Worm (Caenorhabditis elegans) whole organism, midembryonic: ENCODE measurements around the gene F53B1.9.

Experiments
- cog-1 ChIP-seq: sonication (generic microtip); optimal IDR thresholded peaks from 2 replicates; lab custom pipeline; 2016; ENCODE audit warnings: missing genetic modification characterization, missing compliant biosample characterization
- flt-1 ChIP-seq: fragments of 200-800 bp; sonication (Bioruptor generic); IDR thresholded peaks from 2 replicates; pipeline ENCODE4 v1.3.6; 2022; ENCODE audit warnings: missing genetic modification characterization, missing compliant biosample characterization
- klf-2 ChIP-seq: fragments of 200-800 bp; sonication (Bioruptor generic); conservative IDR thresholded peaks from 2 replicates; pipeline ENCODE4 v1.3.6; 2022; ENCODE audit warnings: missing genetic modification reagents, missing genetic modification characterization, missing compliant biosample characterization
- med-1 ChIP-seq: sonication (generic microtip); optimal IDR thresholded peaks from 2 replicates; lab custom pipeline; 2017; ENCODE audit warnings: missing genetic modification characterization, mild to moderate bottlenecking, missing compliant biosample characterization, antibody characterized with exemption, missing genetic modification reagents; ENCODE audit not compliant: insufficient read depth
- ref-1 ChIP-seq: fragments of 200-800 bp; sonication (Bioruptor generic); conservative IDR thresholded peaks from 2 replicates; pipeline ENCODE4 v1.3.6; 2022; ENCODE audit warnings: missing genetic modification reagents, missing genetic modification characterization, missing compliant biosample characterization
- ztf-29 ChIP-seq: fragments of 200-800 bp; sonication (Bioruptor generic); IDR thresholded peaks from 2 replicates; pipeline ENCODE4 v1.3.6; 2022; ENCODE audit warnings: missing genetic modification reagents, missing genetic modification characterization, missing compliant biosample characterization

ce11 chrX:2131650-2132049, at the start of gene F53B1.9:
- no peak for TF ChIP-seq flt-1 (GFP tag; lab: Robert Waterston, UW)
- TF ChIP-seq ztf-29 (GFP tag; lab: Robert Waterston, UW) = no peak
- TF ChIP-seq klf-2 (GFP tag; lab: Robert Waterston, UW) = no peak
- TF ChIP-seq med-1 (GFP tag; lab: Kevin White, UChicago) = no peak
- no peak for TF ChIP-seq ref-1 (GFP tag; lab: Robert Waterston, UW)
- no peak for TF ChIP-seq cog-1 (tag; lab: Kevin White, UChicago)
